Fruit fly (Drosophila melanogaster): ENCODE data around the gene ifc.
A peak's percentile ranks its signal among the peaks of the same experiment; 100 is the strongest.

Gene ifc

dm6 chr2L:5978333-5979054, 7.7 kb upstream of the ifc start (continued):
- TF ChIP-seq Xrp1 (GFP tag; IDR thresholded peaks at IDR 0.05) (no peak), CG3065 (GFP tag; optimal IDR thresholded peaks at IDR 0.05) (no peak), CG17385 (GFP tag; optimal IDR thresholded peaks at IDR 0.05) (no peak), hb (GFP tag; IDR thresholded peaks at IDR 0.05; ENCODE audit: partially characterized antibody) (no peak), CG3407 (GFP tag; optimal IDR thresholded peaks at IDR 0.05) (no peak), CG1603 (tag; optimal IDR thresholded peaks at IDR 0.05) (no peak), scrt (GFP tag; optimal IDR thresholded peaks at IDR 0.05) (no peak), br (optimal IDR thresholded peaks at IDR 0.05) (no peak), CG4282 (GFP tag; optimal IDR thresholded peaks at IDR 0.05) (no peak), Trl (optimal IDR thresholded peaks at IDR 0.05) (peak in 1 of 2 experiments; percentile 21), Trl (GFP tag; optimal IDR thresholded peaks at IDR 0.05) (no peak), Adf1 (GFP tag; IDR thresholded peaks at IDR 0.05) (no peak), CG8281 (tag; optimal IDR thresholded peaks at IDR 0.05) (no peak), nerfin-1 (tag; optimal IDR thresholded peaks at IDR 0.05) (no peak), wor (GFP tag; IDR thresholded peaks at IDR 0.05) (no peak), Drgx (GFP tag; IDR thresholded peaks at IDR 0.05) (no peak), CG31224 (GFP tag; IDR thresholded peaks at IDR 0.05) (no peak), CG6654 (GFP tag; optimal IDR thresholded peaks at IDR 0.05) (no peak), CG9932 (GFP tag; IDR thresholded peaks at IDR 0.05) (no peak), Ets97D (GFP tag; optimal IDR thresholded peaks at IDR 0.05) (no peak), CG31441 (GFP tag; IDR thresholded peaks at IDR 0.05) (no peak), shn (GFP tag; optimal IDR thresholded peaks at IDR 0.05) (no peak), Optix (GFP tag; IDR thresholded peaks at IDR 0.05) (no peak), tll (GFP tag; optimal IDR thresholded peaks at IDR 0.05) (peak in 1 of 2 experiments; percentile 4), CG6854 (GFP tag; optimal IDR thresholded peaks at IDR 0.05) (no peak), Hr78 (GFP tag; optimal IDR thresholded peaks at IDR 0.05) (no peak), CG18599 (GFP tag; optimal IDR thresholded peaks at IDR 0.05) (peak; percentile 23), Awh (GFP tag; IDR thresholded peaks at IDR 0.05) (no peak), fd102C (GFP tag; optimal IDR thresholded peaks at IDR 0.05) (no peak), CG7271 (tag; optimal IDR thresholded peaks at IDR 0.05) (no peak), CG8359 (GFP tag; optimal IDR thresholded peaks at IDR 0.05; ENCODE audit: borderline replicate concordance) (no peak), CG8944 (GFP tag; optimal IDR thresholded peaks at IDR 0.05) (no peak), usp (GFP tag; optimal IDR thresholded peaks at IDR 0.05) (no peak), h (optimal IDR thresholded peaks at IDR 0.05) (peak; percentile 45), vfl (GFP tag; optimal IDR thresholded peaks at IDR 0.05) (no peak), danr (GFP tag; IDR thresholded peaks at IDR 0.05) (no peak), luna (GFP tag; optimal IDR thresholded peaks at IDR 0.05) (no peak), Max (GFP tag; optimal IDR thresholded peaks at IDR 0.05) (peak; percentile 13), HLHmδ (GFP tag; optimal IDR thresholded peaks at IDR 0.05) (peak; percentile 45), pzg (GFP tag; optimal IDR thresholded peaks at IDR 0.05) (no peak), CG4360 (GFP tag; IDR thresholded peaks at IDR 0.05) (no peak), aop (GFP tag; IDR thresholded peaks at IDR 0.05) (no peak), sob (GFP tag; IDR thresholded peaks at IDR 0.05) (no peak), CG11723 (GFP tag; optimal IDR thresholded peaks at IDR 0.05) (no peak), ewg (GFP tag; optimal IDR thresholded peaks at IDR 0.05) (no peak), wek (GFP tag; optimal IDR thresholded peaks at IDR 0.05) (no peak), Hsf (GFP tag; optimal IDR thresholded peaks at IDR 0.05) (no peak), NK7.1 (GFP tag; optimal IDR thresholded peaks at IDR 0.05) (no peak), ken (GFP tag; IDR thresholded peaks at IDR 0.05) (no peak), dm (GFP tag; optimal IDR thresholded peaks at IDR 0.05) (no peak), CG13424 (tag; optimal IDR thresholded peaks at IDR 0.05) (no peak)

Measured in whole organism, embryonic.